Fruit fly (Drosophila melanogaster) whole organism, wandering third instar larva: Measurements from ENCODE around the gene mthl5.

Experiments used
- CG9705 ChIP-seq: fragments of 200-800 bp; sonication (Bioruptor generic); optimal IDR thresholded peaks from 2 replicates; lab custom pipeline; 2018; ENCODE audit warnings: missing biosample characterization, mild to moderate bottlenecking, missing genetic modification characterization
- CrebA ChIP-seq: fragments of 200-800 bp; sonication (Bioruptor generic); optimal IDR thresholded peaks from 2 replicates; lab custom pipeline; 2016; ENCODE audit warnings: missing biosample characterization, mild to moderate bottlenecking, missing genetic modification characterization, borderline replicate concordance
- Dif ChIP-seq: fragments of 200-275, 200-300 bp; sonication (Bioruptor generic); optimal IDR thresholded peaks from 2 replicates; lab custom pipeline; 2018; ENCODE audit warnings: missing biosample characterization, missing genetic modification characterization; ENCODE audit not compliant: partially characterized antibody
- GATAd ChIP-seq: sonication (Bioruptor generic); optimal IDR thresholded peaks from 2 replicates; lab custom pipeline; 2016; ENCODE audit warnings: missing biosample characterization, missing genetic modification characterization
- HLH106 ChIP-seq: fragments of 200-800 bp; optimal IDR thresholded peaks from 3 replicates; lab custom pipeline; 2019; ENCODE audit warnings: missing biosample characterization, mild to moderate bottlenecking, missing genetic modification characterization, moderate library complexity
- Hnf4 ChIP-seq: fragments of 200-800 bp; sonication (Bioruptor generic); optimal IDR thresholded peaks from 2 replicates; lab custom pipeline; 2016; ENCODE audit warnings: missing biosample characterization, mild to moderate bottlenecking, missing genetic modification characterization
- Hr83 ChIP-seq: fragments of 200-300 bp; sonication (Bioruptor generic); optimal IDR thresholded peaks from 2 replicates; lab custom pipeline; 2016; ENCODE audit warnings: missing biosample characterization, mild to moderate bottlenecking, missing genetic modification characterization, moderate library complexity; ENCODE audit not compliant: poor library complexity, severe bottlenecking
- Jra ChIP-seq: sonication (Bioruptor generic); optimal IDR thresholded peaks from 2 replicates; lab custom pipeline; 2016; ENCODE audit warnings: missing biosample characterization, missing genetic modification characterization
- Mio ChIP-seq: sonication (Bioruptor generic); optimal IDR thresholded peaks from 2 replicates; lab custom pipeline; 2016; ENCODE audit warnings: missing biosample characterization, missing genetic modification characterization
- Myc ChIP-seq: fragments of >200 bp; optimal IDR thresholded peaks from 2 replicates; lab custom pipeline; 2017
- N ChIP-seq: fragments of >200 bp; optimal IDR thresholded peaks from 2 replicates; lab custom pipeline; 2018; ENCODE audit warnings: missing biosample characterization, missing external identifiers, missing genetic modification characterization
- OdsH ChIP-seq: fragments of 200-800 bp; sonication (Bioruptor generic); optimal IDR thresholded peaks from 2 replicates; lab custom pipeline; 2016; ENCODE audit warnings: missing biosample characterization, mild to moderate bottlenecking, missing genetic modification characterization
- Rel ChIP-seq, 2 experiments: fragments of 200-800 bp; sonication (Bioruptor generic) in 1 of 2; optimal IDR thresholded peaks; 2 replicates in 1 of 2; 3 replicates in 1 of 2; lab custom pipeline; 2016 to 2019; ENCODE audit warnings: mild to moderate bottlenecking in 2 of 2, missing biosample characterization in 2 of 2, missing genetic modification characterization in 2 of 2, moderate library complexity in 1 of 2
- Sp1 ChIP-seq: fragments of 200-800 bp; sonication (Bioruptor generic); optimal IDR thresholded peaks from 3 replicates; lab custom pipeline; 2019; ENCODE audit warnings: missing biosample characterization, mild to moderate bottlenecking, missing genetic modification characterization, moderate library complexity
- Vsx2 ChIP-seq: fragments of 200-300, 225-300 bp; sonication (Bioruptor generic); optimal IDR thresholded peaks from 2 replicates; lab custom pipeline; 2018; ENCODE audit warnings: missing biosample characterization, missing genetic modification characterization; ENCODE audit not compliant: partially characterized antibody
- br ChIP-seq: fragments of 200-800 bp; sonication (Bioruptor generic); optimal IDR thresholded peaks from 2 replicates; lab custom pipeline; 2016; ENCODE audit warnings: missing biosample characterization, missing genetic modification characterization
- dl ChIP-seq, 2 experiments: fragments of 175-275, 200-275 bp in 1 of 2; fragments of 200-275 bp in 1 of 2; sonication (Bioruptor generic); optimal IDR thresholded peaks; lab custom pipeline; 2018; ENCODE audit warnings: mild to moderate bottlenecking in 2 of 2, missing biosample characterization in 2 of 2, missing genetic modification characterization in 2 of 2, moderate library complexity in 2 of 2; ENCODE audit not compliant: partially characterized antibody in 2 of 2, insufficient read depth in 1 of 2
- dmrt93B ChIP-seq: fragments of 200-800 bp; sonication (Bioruptor generic); optimal IDR thresholded peaks from 2 replicates; lab custom pipeline; 2018; ENCODE audit warnings: missing biosample characterization, mild to moderate bottlenecking, missing genetic modification characterization
- ey ChIP-seq: fragments of 200-800 bp; sonication (Bioruptor generic); optimal IDR thresholded peaks from 2 replicates; lab custom pipeline; 2016; ENCODE audit warnings: missing biosample characterization, missing genetic modification characterization
- foxo ChIP-seq, 2 experiments: fragments of 200-800 bp; sonication (Bioruptor generic); optimal IDR thresholded peaks; 2 replicates in 1 of 2; 3 replicates in 1 of 2; lab custom pipeline; 2016 to 2017; ENCODE audit warnings: missing biosample characterization in 2 of 2, missing genetic modification characterization in 2 of 2
- fru ChIP-seq: fragments of 200-800 bp; sonication (Bioruptor generic); optimal IDR thresholded peaks from 3 replicates; lab custom pipeline; 2016; ENCODE audit warnings: missing biosample characterization, mild to moderate bottlenecking, missing genetic modification characterization
- h ChIP-seq: fragments of 200-800 bp; sonication (Bioruptor generic); optimal IDR thresholded peaks from 3 replicates; lab custom pipeline; 2016; ENCODE audit warnings: missing biosample characterization, mild to moderate bottlenecking, missing genetic modification characterization
- jim ChIP-seq: fragments of 175-275, 200-325 bp; sonication (Bioruptor generic); optimal IDR thresholded peaks from 2 replicates; lab custom pipeline; 2016; ENCODE audit warnings: missing biosample characterization, mild to moderate bottlenecking, missing genetic modification characterization
- lola ChIP-seq: fragments of >200 bp; optimal IDR thresholded peaks from 2 replicates; lab custom pipeline; 2017; ENCODE audit warnings: missing biosample characterization, missing genetic modification characterization
- pan ChIP-seq: fragments of >200 bp; optimal IDR thresholded peaks from 2 replicates; lab custom pipeline; 2017
- psq ChIP-seq: fragments of 200-800 bp; sonication (Bioruptor generic); optimal IDR thresholded peaks from 3 replicates; lab custom pipeline; 2017; ENCODE audit warnings: missing biosample characterization, mild to moderate bottlenecking, missing genetic modification characterization, moderate library complexity
- rgr ChIP-seq: fragments of 200-800 bp; sonication (Bioruptor generic); optimal IDR thresholded peaks from 3 replicates; lab custom pipeline; 2016; ENCODE audit warnings: missing biosample characterization, mild to moderate bottlenecking, missing genetic modification characterization
- sage ChIP-seq: fragments of 200-800 bp; sonication (Bioruptor generic); optimal IDR thresholded peaks from 2 replicates; lab custom pipeline; 2016; ENCODE audit warnings: missing biosample characterization, mild to moderate bottlenecking, missing genetic modification characterization
- sv ChIP-seq: fragments of 200-800 bp; sonication (Bioruptor generic); optimal IDR thresholded peaks from 3 replicates; lab custom pipeline; 2016; ENCODE audit warnings: missing biosample characterization, missing genetic modification characterization
- tai ChIP-seq: sonication (Bioruptor generic); optimal IDR thresholded peaks from 2 replicates; lab custom pipeline; 2016; ENCODE audit warnings: missing biosample characterization, missing genetic modification characterization
- usp ChIP-seq: fragments of >200 bp; optimal IDR thresholded peaks from 2 replicates; lab custom pipeline; 2017; ENCODE audit warnings: missing biosample characterization, missing genetic modification characterization
- woc ChIP-seq: sonication (Bioruptor generic); optimal IDR thresholded peaks from 2 replicates; lab custom pipeline; 2016; ENCODE audit warnings: missing biosample characterization, mild to moderate bottlenecking, missing genetic modification characterization

The mthl5 gene

DNA sequence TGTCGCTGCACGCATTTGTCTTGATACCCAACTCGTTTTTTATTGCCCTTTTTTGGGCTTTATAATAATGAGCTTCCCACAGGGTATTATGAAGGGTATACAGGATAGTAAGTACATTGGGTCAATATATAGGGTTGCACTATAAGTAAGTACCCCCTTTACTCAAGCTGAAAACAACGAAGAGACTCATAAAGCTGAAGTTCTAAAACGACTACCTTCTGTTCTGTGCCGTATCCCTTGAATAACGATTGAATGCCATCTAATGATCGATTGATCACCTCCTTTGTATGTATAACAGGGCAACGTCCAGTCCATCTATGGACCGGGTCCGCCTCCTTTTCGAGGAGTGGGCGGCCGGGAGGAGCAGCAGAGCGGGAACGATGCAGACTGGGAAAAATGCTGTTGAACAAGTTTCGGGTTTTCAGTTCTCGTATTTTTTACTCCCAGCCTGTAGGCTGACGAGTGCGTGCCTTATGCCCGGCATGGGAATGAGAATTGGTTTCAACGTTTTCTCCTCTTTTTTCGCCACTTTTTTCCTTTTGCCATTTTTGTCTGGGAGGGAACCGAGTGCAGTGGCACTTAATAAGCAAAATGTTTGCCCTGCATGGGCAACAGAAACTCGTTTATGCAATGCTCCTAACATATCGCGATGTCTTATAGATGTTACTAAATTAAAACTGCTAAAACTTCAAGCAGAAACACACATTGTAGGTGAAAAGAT, 27.3 kb downstream of the mthl5 start:
- TF ChIP-seq foxo (GFP tag; optimal IDR thresholded peaks at IDR 0.05; lab: Kevin White, UChicago) (peak in 1 of 2 experiments; percentile 61), woc (GFP tag; lab: Kevin White, UChicago) (peak; percentile 97), Myc (lab: Kevin White, UChicago) (no peak), dmrt93B (GFP tag; lab: Kevin White, UChicago) (peak; percentile 34), CG9705 (GFP tag; lab: Kevin White, UChicago) (no peak), h (GFP tag; lab: Kevin White, UChicago) (peak; percentile 60), Vsx2 (GFP tag; lab: Kevin White, UChicago) (peak; percentile 24), ey (peak; percentile 67), usp (GFP tag; lab: Kevin White, UChicago) (no peak), OdsH (GFP tag; lab: Kevin White, UChicago) (peak; percentile 49), br (GFP tag; lab: Kevin White, UChicago) (peak; percentile 48), Hnf4 (peak; percentile 51), fru (peak; percentile 71), Dif (GFP tag; lab: Kevin White, UChicago) (peak; percentile 59), Sp1 (peak; percentile 23), sage (GFP tag; lab: Kevin White, UChicago) (no peak), tai (GFP tag; lab: Kevin White, UChicago) (no peak), GATAd (GFP tag; lab: Kevin White, UChicago) (no peak), HLH106 (peak; percentile 57), rgr (GFP tag; lab: Kevin White, UChicago) (peak; percentile 42), pan (lab: Kevin White, UChicago) (peak; percentile 10), psq (GFP tag; lab: Kevin White, UChicago) (peak; percentile 69)
- TF ChIP-seq, all 38 proteins: peak for 16

- no peak for TF ChIP-seq ey
- peak; percentile 77 for TF ChIP-seq psq (GFP tag; lab: Kevin White, UChicago)
- TF ChIP-seq, all 38 proteins: peak for 1
Measured at dm6 chr3R:11859103-11859502, 27.9 kb downstream of the mthl5 start.

- no peak for TF ChIP-seq sv
- TF ChIP-seq br (GFP tag; lab: Kevin White, UChicago) = no peak
- no peak for TF ChIP-seq Myc (lab: Kevin White, UChicago)
- TF ChIP-seq usp (GFP tag; lab: Kevin White, UChicago) = no peak
- TF ChIP-seq sage (GFP tag; lab: Kevin White, UChicago) = no peak
- TF ChIP-seq HLH106 = no peak
- no peak for TF ChIP-seq foxo (GFP tag; optimal IDR thresholded peaks at IDR 0.05; lab: Kevin White, UChicago)
- TF ChIP-seq Mio (GFP tag; lab: Kevin White, UChicago) = no peak
Measured at dm6 chr3R:11856295-11856694, 30.7 kb downstream of the mthl5 start.

- TF ChIP-seq Hr83 (no peak), rgr (GFP tag; lab: Kevin White, UChicago) (peak; percentile 1)
Measured at dm6 chr3R:11855156-11855555, 31.8 kb downstream of the mthl5 start.

DNA sequence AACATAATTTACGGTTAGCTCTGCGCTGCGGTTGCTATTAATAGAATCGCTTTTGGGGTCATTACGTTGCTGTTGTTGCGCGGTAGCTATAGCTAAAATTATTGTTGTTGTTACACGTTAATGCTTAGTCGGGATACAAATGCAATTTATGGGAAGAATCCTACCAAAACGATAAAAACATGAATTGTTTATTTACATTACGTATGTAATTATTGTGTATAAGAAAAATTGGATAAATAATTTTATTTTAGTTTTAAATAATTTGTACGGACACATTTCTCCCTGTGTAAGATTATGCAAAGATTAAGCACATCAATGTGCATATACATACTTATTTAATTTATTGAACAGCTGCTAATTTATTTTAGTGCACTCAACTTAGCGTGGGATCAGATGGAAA, 35.0 kb downstream of the mthl5 start:
- TF ChIP-seq CrebA (no peak), Sp1 (no peak), Dif (GFP tag; lab: Kevin White, UChicago) (no peak)

- TF ChIP-seq br (GFP tag; lab: Kevin White, UChicago) (peak; percentile 15), rgr (GFP tag; lab: Kevin White, UChicago) (peak; percentile 10), jim (no peak), Sp1 (peak; percentile 37), ey (peak; percentile 48), GATAd (GFP tag; lab: Kevin White, UChicago) (no peak), Vsx2 (GFP tag; lab: Kevin White, UChicago) (no peak), N (GFP tag; lab: Kevin White, UChicago) (no peak), h (GFP tag; lab: Kevin White, UChicago) (peak; percentile 51), Jra (GFP tag; lab: Kevin White, UChicago) (no peak), Rel (GFP tag; optimal IDR thresholded peaks at IDR 0.05; lab: Kevin White, UChicago) (no peak), Rel (tag; optimal IDR thresholded peaks at IDR 0.05; lab: Kevin White, UChicago) (no peak), sage (GFP tag; lab: Kevin White, UChicago) (no peak), foxo (GFP tag; optimal IDR thresholded peaks at IDR 0.05; lab: Kevin White, UChicago) (peak in 1 of 2 experiments; percentile 33), Mio (GFP tag; lab: Kevin White, UChicago) (no peak), CrebA (no peak), OdsH (GFP tag; lab: Kevin White, UChicago) (peak; percentile 5), lola (GFP tag; lab: Kevin White, UChicago) (no peak), woc (GFP tag; lab: Kevin White, UChicago) (peak; percentile 21), Hnf4 (no peak), psq (GFP tag; lab: Kevin White, UChicago) (peak; percentile 33), dl (GFP tag; optimal IDR thresholded peaks at IDR 0.05; lab: Kevin White, UChicago; ENCODE audit: insufficient read depth in 1 of 2, partially characterized antibody in 2 of 2) (no peak), dmrt93B (GFP tag; lab: Kevin White, UChicago) (no peak), usp (GFP tag; lab: Kevin White, UChicago) (no peak)
Measured at dm6 chr3R:11850917-11851897, 35.8 kb downstream of the mthl5 start.
